Worm (Caenorhabditis elegans) whole organism, L3 larva: ENCODE data around the gene Y27F2A.9.

ENCODE experiments used
- R02D3.7 ChIP-seq: fragments of 150-350 bp; optimal IDR thresholded peaks from 2 replicates; lab custom pipeline; 2014; ENCODE audit warnings: missing biosample characterization, missing genetic modification characterization
- ceh-9 ChIP-seq: sonication (generic microtip); optimal IDR thresholded peaks from 2 replicates; lab custom pipeline; 2018; ENCODE audit warnings: missing biosample characterization, missing genetic modification characterization
- nhr-76 ChIP-seq: fragments of 150-350 bp; sonication (generic microtip); optimal IDR thresholded peaks from 5 replicates; lab custom pipeline; 2014; ENCODE audit warnings: missing biosample characterization, missing genetic modification characterization
- nhr-77 ChIP-seq: fragments of 150-350 bp; optimal IDR thresholded peaks from 2 replicates; lab custom pipeline; 2014; ENCODE audit warnings: missing biosample characterization, missing genetic modification characterization
- pqm-1 ChIP-seq: fragments of 150-350 bp; optimal IDR thresholded peaks from 2 replicates; lab custom pipeline; 2017; ENCODE audit warnings: missing biosample characterization, missing genetic modification characterization, inconsistent platforms
- unc-62 ChIP-seq: fragments of 150-350 bp; sonication (generic microtip); optimal IDR thresholded peaks from 4 replicates; lab custom pipeline; 2014; ENCODE audit warnings: missing biosample characterization, missing genetic modification reagents, missing genetic modification characterization

DNA sequence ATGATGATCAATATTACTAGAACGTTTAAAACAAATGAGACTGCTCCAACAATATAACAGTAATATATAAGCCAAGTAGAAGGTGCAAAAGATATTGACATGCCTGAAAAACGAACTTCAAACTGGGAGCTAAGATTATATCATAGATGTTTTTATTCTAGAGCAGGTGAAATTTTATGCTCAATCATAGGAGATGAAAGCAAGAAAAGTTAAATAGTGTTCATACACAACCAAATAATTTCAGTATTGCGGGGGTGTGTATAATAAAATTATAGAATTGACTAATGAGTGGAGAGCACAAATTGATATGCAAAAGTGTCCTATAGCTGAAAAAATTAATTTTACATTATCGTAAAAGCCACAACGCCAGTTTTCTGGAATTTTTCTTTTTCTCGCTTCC is 32.5 kb downstream of the Y27F2A.9 start, which contains the start of gene sri-34:
- TF ChIP-seq R02D3.7 (tag; lab: Kevin White, UChicago) = no peak
- no peak for TF ChIP-seq unc-62 (GFP tag; lab: Kevin White, UChicago)
- TF ChIP-seq ceh-9 (tag; lab: Kevin White, UChicago) = no peak
- no peak for TF ChIP-seq nhr-77 (tag; lab: Kevin White, UChicago)
- no peak for TF ChIP-seq nhr-76 (tag; lab: Kevin White, UChicago)
- no peak for TF ChIP-seq pqm-1 (tag; lab: Kevin White, UChicago)
